Fruit fly (Drosophila melanogaster): ENCODE measurements around the gene CG6293.

The CG6293 gene

dm6 chr3R:10263972-10264536 is 47.4 kb downstream of the CG6293 start, which contains the start of gene Nuak (continued):
- TF ChIP-seq Met (GFP tag; optimal IDR thresholded peaks at IDR 0.05) (peak; percentile 81), vri (GFP tag; optimal IDR thresholded peaks at IDR 0.05) (peak; percentile 87), pdm3 (GFP tag; optimal IDR thresholded peaks at IDR 0.05) (peak; percentile 91), Hr4 (GFP tag; optimal IDR thresholded peaks at IDR 0.05) (peak; percentile 91), Sox102F (GFP tag; optimal IDR thresholded peaks at IDR 0.05) (peak; percentile 77), Eip75B (GFP tag; optimal IDR thresholded peaks at IDR 0.05) (peak; percentile 94), Sox14 (GFP tag; optimal IDR thresholded peaks at IDR 0.05) (peak; percentile 90), lz (GFP tag; optimal IDR thresholded peaks at IDR 0.05) (peak; percentile 91), achi (GFP tag; optimal IDR thresholded peaks at IDR 0.05) (peak; percentile 85)

- peak; percentile 87 for TF ChIP-seq CG4318 (GFP tag; optimal IDR thresholded peaks at IDR 0.05)
- peak; percentile 95 for TF ChIP-seq CG32006 (GFP tag; optimal IDR thresholded peaks at IDR 0.05)
- TF ChIP-seq Met (GFP tag; optimal IDR thresholded peaks at IDR 0.05), result peak; percentile 83
- TF ChIP-seq OdsH (GFP tag; optimal IDR thresholded peaks at IDR 0.05), result peak; percentile 95
- TF ChIP-seq CG9139 (GFP tag; optimal IDR thresholded peaks at IDR 0.05), result peak; percentile 77
- TF ChIP-seq Eip78C (GFP tag), result peak; percentile 97
- peak; percentile 92 for TF ChIP-seq CG3919 (GFP tag; optimal IDR thresholded peaks at IDR 0.05)
- peak; percentile 77 for TF ChIP-seq fd59A (GFP tag; optimal IDR thresholded peaks at IDR 0.05)
- TF ChIP-seq topi (GFP tag; optimal IDR thresholded peaks at IDR 0.05), result peak; percentile 83
- peak; percentile 85 for TF ChIP-seq pdm3 (GFP tag; optimal IDR thresholded peaks at IDR 0.05)
- TF ChIP-seq Sox102F (GFP tag; optimal IDR thresholded peaks at IDR 0.05), result peak; percentile 79
- TF ChIP-seq Eip75B (GFP tag; optimal IDR thresholded peaks at IDR 0.05), result peak; percentile 76
- peak; percentile 93 for TF ChIP-seq CG10669 (GFP tag; optimal IDR thresholded peaks at IDR 0.05)
- peak; percentile 90 for TF ChIP-seq Sox15 (GFP tag; optimal IDR thresholded peaks at IDR 0.05)
- no peak for TF ChIP-seq CG8119 (GFP tag; IDR thresholded peaks at IDR 0.05)
- TF ChIP-seq Hr38 (GFP tag; optimal IDR thresholded peaks at IDR 0.05), result no peak
- peak; percentile 67 for TF ChIP-seq Ets21C (GFP tag; optimal IDR thresholded peaks at IDR 0.05)
- TF ChIP-seq CG3032 (tag; optimal IDR thresholded peaks at IDR 0.05), result peak; percentile 97
- peak; percentile 80 to 88 for TF ChIP-seq ss (GFP tag; optimal IDR thresholded peaks at IDR 0.05)
- peak; percentile 79 for TF ChIP-seq Hr39 (GFP tag; optimal IDR thresholded peaks at IDR 0.05)
- TF ChIP-seq esn (GFP tag; optimal IDR thresholded peaks at IDR 0.05), result peak; percentile 92
- TF ChIP-seq cyc (GFP tag; optimal IDR thresholded peaks at IDR 0.05), result peak; percentile 87
- TF ChIP-seq CG11902 (GFP tag; optimal IDR thresholded peaks at IDR 0.05), result peak; percentile 90
- TF ChIP-seq vri (GFP tag; optimal IDR thresholded peaks at IDR 0.05), result no peak
- peak; percentile 89 for TF ChIP-seq net (GFP tag; optimal IDR thresholded peaks at IDR 0.05)
- TF ChIP-seq CG16779 (tag; optimal IDR thresholded peaks at IDR 0.05), result peak; percentile 83
- peak; percentile 15 for TF ChIP-seq Eip93F (GFP tag; optimal IDR thresholded peaks at IDR 0.05)
- TF ChIP-seq CG11762 (GFP tag; optimal IDR thresholded peaks at IDR 0.05; ENCODE audit: insufficient read depth), result peak; percentile 84
- peak; percentile 17 for TF ChIP-seq fd85E (GFP tag; optimal IDR thresholded peaks at IDR 0.05)
- peak; percentile 89 for TF ChIP-seq Lpt (GFP tag; optimal IDR thresholded peaks at IDR 0.05)
- TF ChIP-seq CG7368 (GFP tag; optimal IDR thresholded peaks at IDR 0.05), result peak; percentile 82
- TF ChIP-seq CG6792 (GFP tag; optimal IDR thresholded peaks at IDR 0.05), result peak; percentile 90
- peak; percentile 92 for TF ChIP-seq achi (GFP tag; optimal IDR thresholded peaks at IDR 0.05)
- no peak for TF ChIP-seq CG15336 (GFP tag; IDR thresholded peaks at IDR 0.05)
- TF ChIP-seq CG10631 (GFP tag; optimal IDR thresholded peaks at IDR 0.05), result peak; percentile 96
- TF ChIP-seq CG11294 (GFP tag; IDR thresholded peaks at IDR 0.05), result no peak
- TF ChIP-seq eg (GFP tag; IDR thresholded peaks at IDR 0.05), result no peak
- peak; percentile 84 for TF ChIP-seq Sox14 (GFP tag; optimal IDR thresholded peaks at IDR 0.05)
- peak; percentile 70 for TF ChIP-seq CG6854 (GFP tag; optimal IDR thresholded peaks at IDR 0.05)
- peak; percentile 81 for TF ChIP-seq Smox (GFP tag; optimal IDR thresholded peaks at IDR 0.05)
- TF ChIP-seq Blimp-1 (GFP tag; optimal IDR thresholded peaks at IDR 0.05), result peak; percentile 86
- TF ChIP-seq Gug (GFP tag; IDR thresholded peaks at IDR 0.05), result no peak
- peak; percentile 95 for TF ChIP-seq CG34406 (GFP tag; optimal IDR thresholded peaks at IDR 0.05)
- peak; percentile 85 for TF ChIP-seq spab (GFP tag; optimal IDR thresholded peaks at IDR 0.05)
- TF ChIP-seq salr (GFP tag; optimal IDR thresholded peaks at IDR 0.05), result peak; percentile 74 to 88
- peak; percentile 54 for TF ChIP-seq dac (GFP tag; optimal IDR thresholded peaks at IDR 0.05)
- TF ChIP-seq svp (GFP tag), result peak; percentile 94
Measured at dm6 chr3R:10261800-10262199, 49.6 kb downstream of the CG6293 start, which contains the start of the genes Sirt6 and pont. Gene Sirt6 (minus strand): TSS chr3R:10261849. Gene pont (plus strand): TSS chr3R:10262123.
